Fruit fly (Drosophila melanogaster) whole organism, prepupa: Measurements from ENCODE around the gene tara.

Experiments
- Blimp-1 ChIP-seq: fragments of 200-800 bp; sonication (Bioruptor generic); optimal IDR thresholded peaks from 3 replicates; lab custom pipeline; 2017; ENCODE audit warnings: missing biosample characterization, missing genetic modification characterization, mild to moderate bottlenecking, moderate library complexity, missing genetic modification reagents
- CG10631 ChIP-seq: fragments of 200-800 bp; sonication (Bioruptor generic); optimal IDR thresholded peaks from 2 replicates; lab custom pipeline; 2016; ENCODE audit warnings: missing biosample characterization, missing genetic modification characterization
- CG11294 ChIP-seq: fragments of 200-800 bp; sonication (Bioruptor generic); IDR thresholded peaks from 2 replicates; pipeline ENCODE4 v1.3.6; 2022; ENCODE audit warnings: missing biosample characterization, missing genetic modification characterization
- CG11762 ChIP-seq: fragments of 200-800 bp; sonication (Bioruptor generic); optimal IDR thresholded peaks from 3 replicates; lab custom pipeline; 2016; ENCODE audit warnings: missing biosample characterization, missing genetic modification characterization; ENCODE audit not compliant: insufficient read depth
- CG15336 ChIP-seq: fragments of 200-800 bp; sonication (Bioruptor generic); IDR thresholded peaks from 2 replicates; pipeline ENCODE4 v1.3.6; 2022; ENCODE audit warnings: missing biosample characterization, missing genetic modification characterization
- CG1621 ChIP-seq: fragments of 200-800 bp; sonication (Bioruptor generic); optimal IDR thresholded peaks from 3 replicates; lab custom pipeline; 2018; ENCODE audit warnings: missing biosample characterization, mild to moderate bottlenecking, missing genetic modification characterization
- CG16779 ChIP-seq: fragments of 200-800 bp; sonication (Bioruptor generic); optimal IDR thresholded peaks from 3 replicates; lab custom pipeline; 2017; ENCODE audit warnings: missing biosample characterization, mild to moderate bottlenecking, missing genetic modification characterization
- CG31627 ChIP-seq: fragments of 200-800 bp; sonication (Bioruptor generic); optimal IDR thresholded peaks from 3 replicates; lab custom pipeline; 2016; ENCODE audit warnings: missing biosample characterization, missing genetic modification characterization
- CG32006 ChIP-seq: fragments of 200-800 bp; sonication (Bioruptor generic); optimal IDR thresholded peaks from 3 replicates; lab custom pipeline; 2017; ENCODE audit warnings: missing biosample characterization, mild to moderate bottlenecking, missing genetic modification characterization
- CG34406 ChIP-seq: fragments of 200-800 bp; sonication (Bioruptor generic); optimal IDR thresholded peaks from 3 replicates; lab custom pipeline; 2016; ENCODE audit warnings: missing biosample characterization, missing genetic modification characterization
- CG3919 ChIP-seq: fragments of 200-800 bp; sonication (Bioruptor generic); optimal IDR thresholded peaks from 3 replicates; lab custom pipeline; 2016; ENCODE audit warnings: missing biosample characterization, missing genetic modification characterization
- CG4318 ChIP-seq: fragments of 200-800 bp; sonication (Bioruptor generic); optimal IDR thresholded peaks from 3 replicates; lab custom pipeline; 2017; ENCODE audit warnings: missing biosample characterization, mild to moderate bottlenecking, missing genetic modification characterization
- CG6276 ChIP-seq: fragments of 200-800 bp; sonication (Bioruptor generic); optimal IDR thresholded peaks from 2 replicates; lab custom pipeline; 2017; ENCODE audit warnings: missing biosample characterization, mild to moderate bottlenecking, missing genetic modification characterization
- CG6792 ChIP-seq: fragments of 200-800 bp; sonication (Bioruptor generic); optimal IDR thresholded peaks from 3 replicates; lab custom pipeline; 2016; ENCODE audit warnings: missing biosample characterization, missing genetic modification characterization
- CG6808 ChIP-seq: fragments of 200-800 bp; sonication (Bioruptor generic); optimal IDR thresholded peaks from 3 replicates; lab custom pipeline; 2017; ENCODE audit warnings: missing biosample characterization, missing genetic modification characterization, mild to moderate bottlenecking, moderate library complexity, missing genetic modification reagents
- CG6854 ChIP-seq: fragments of 200-800 bp; sonication (Bioruptor generic); optimal IDR thresholded peaks from 2 replicates; lab custom pipeline; 2017; ENCODE audit warnings: missing biosample characterization, mild to moderate bottlenecking, missing genetic modification characterization
- CG8119 ChIP-seq: fragments of 200-800 bp; sonication (Bioruptor generic); IDR thresholded peaks from 3 replicates; pipeline ENCODE4 v1.3.6; 2022; ENCODE audit warnings: missing biosample characterization, missing genetic modification characterization
- CG8319 ChIP-seq: fragments of 200-800 bp; sonication (Bioruptor generic); optimal IDR thresholded peaks from 3 replicates; lab custom pipeline; 2016; ENCODE audit warnings: missing biosample characterization, missing genetic modification characterization
- CG9139 ChIP-seq: fragments of 200-800 bp; sonication (Bioruptor generic); optimal IDR thresholded peaks from 3 replicates; lab custom pipeline; 2017; ENCODE audit warnings: missing biosample characterization, mild to moderate bottlenecking, missing genetic modification characterization
- Eip78C ChIP-seq: fragments of 200-800 bp; sonication (Bioruptor generic); peaks from one replicate; lab custom pipeline; 2016; ENCODE audit warnings: missing biosample characterization, missing genetic modification characterization
- Eip93F ChIP-seq: fragments of 200-800 bp; sonication (Bioruptor generic); optimal IDR thresholded peaks from 2 replicates; lab custom pipeline; 2016; ENCODE audit warnings: missing biosample characterization, mild to moderate bottlenecking, missing genetic modification characterization
- Ets21C ChIP-seq: fragments of 200-800 bp; sonication (Bioruptor generic); optimal IDR thresholded peaks from 3 replicates; lab custom pipeline; 2016; ENCODE audit warnings: missing biosample characterization, missing genetic modification characterization
- Gug ChIP-seq: fragments of 200-800 bp; sonication (Bioruptor generic); IDR thresholded peaks from 2 replicates; pipeline ENCODE4 v1.3.6; 2022; ENCODE audit warnings: missing biosample characterization, missing genetic modification characterization
- Hr38 ChIP-seq: sonication (Bioruptor generic); optimal IDR thresholded peaks from 2 replicates; lab custom pipeline; 2016; ENCODE audit warnings: missing biosample characterization, missing genetic modification characterization
- Hr39 ChIP-seq: fragments of 200-800 bp; sonication (Bioruptor generic); optimal IDR thresholded peaks from 2 replicates; lab custom pipeline; 2016; ENCODE audit warnings: missing biosample characterization, missing genetic modification characterization
- Hr4 ChIP-seq: fragments of 200-800 bp; sonication (Bioruptor generic); optimal IDR thresholded peaks from 3 replicates; lab custom pipeline; 2016; ENCODE audit warnings: missing biosample characterization, missing genetic modification characterization
- Met ChIP-seq: fragments of 200-800 bp; sonication (Bioruptor generic); optimal IDR thresholded peaks from 3 replicates; lab custom pipeline; 2016; ENCODE audit warnings: missing biosample characterization, missing genetic modification characterization
- OdsH ChIP-seq: fragments of 200-800 bp; sonication (Bioruptor generic); optimal IDR thresholded peaks from 3 replicates; lab custom pipeline; 2016; ENCODE audit warnings: missing biosample characterization, missing genetic modification characterization
- Smox ChIP-seq: fragments of 200-800 bp; sonication (Bioruptor generic); optimal IDR thresholded peaks from 3 replicates; lab custom pipeline; 2016; ENCODE audit warnings: missing biosample characterization, missing genetic modification characterization
- Sox14 ChIP-seq: fragments of 200-800 bp; sonication (Bioruptor generic); optimal IDR thresholded peaks from 3 replicates; lab custom pipeline; 2016; ENCODE audit warnings: missing biosample characterization, missing genetic modification characterization
- Sox15 ChIP-seq: fragments of 200-800 bp; sonication (Bioruptor generic); optimal IDR thresholded peaks from 3 replicates; lab custom pipeline; 2016; ENCODE audit warnings: missing biosample characterization, missing genetic modification characterization
- achi ChIP-seq: fragments of 200-800 bp; sonication (Bioruptor generic); optimal IDR thresholded peaks from 3 replicates; lab custom pipeline; 2016; ENCODE audit warnings: missing biosample characterization, missing genetic modification characterization
- cyc ChIP-seq: fragments of 200-800 bp; sonication (Bioruptor generic); optimal IDR thresholded peaks from 3 replicates; lab custom pipeline; 2016; ENCODE audit warnings: missing biosample characterization, missing genetic modification characterization
- dac ChIP-seq: fragments of 200-800 bp; sonication (Bioruptor generic); optimal IDR thresholded peaks from 2 replicates; lab custom pipeline; 2017; ENCODE audit warnings: missing biosample characterization, mild to moderate bottlenecking, missing genetic modification characterization
- dsx ChIP-seq: fragments of 200-800 bp; optimal IDR thresholded peaks from 3 replicates; lab custom pipeline; 2019; ENCODE audit warnings: missing biosample characterization, mild to moderate bottlenecking, missing genetic modification characterization, moderate library complexity; ENCODE audit not compliant: poor library complexity, severe bottlenecking
- esn ChIP-seq: fragments of 200-800 bp; sonication (Bioruptor generic); optimal IDR thresholded peaks from 2 replicates; lab custom pipeline; 2016; ENCODE audit warnings: missing biosample characterization, mild to moderate bottlenecking, missing genetic modification characterization, moderate library complexity
- fd59A ChIP-seq: fragments of 200-800 bp; sonication (Bioruptor generic); optimal IDR thresholded peaks from 2 replicates; lab custom pipeline; 2017; ENCODE audit warnings: missing biosample characterization, mild to moderate bottlenecking, missing genetic modification characterization, missing genetic modification reagents
- fd85E ChIP-seq: fragments of 200-800 bp; sonication (Bioruptor generic); optimal IDR thresholded peaks from 3 replicates; lab custom pipeline; 2016; ENCODE audit warnings: missing biosample characterization, missing genetic modification characterization
- fkh ChIP-seq: fragments of 200-800 bp; sonication (Bioruptor generic); optimal IDR thresholded peaks from 3 replicates; lab custom pipeline; 2017; ENCODE audit warnings: missing biosample characterization, mild to moderate bottlenecking, missing genetic modification characterization, moderate library complexity
- lz ChIP-seq: fragments of 200-800 bp; sonication (Bioruptor generic); optimal IDR thresholded peaks from 3 replicates; lab custom pipeline; 2016; ENCODE audit warnings: missing biosample characterization, missing genetic modification characterization
- salr ChIP-seq, 2 experiments: fragments of 200-800 bp; sonication (Bioruptor generic); optimal IDR thresholded peaks; 3 replicates each; lab custom pipeline; 2016 to 2018; ENCODE audit warnings: missing biosample characterization in 2 of 2, missing genetic modification characterization in 2 of 2, mild to moderate bottlenecking in 1 of 2
- spab ChIP-seq: fragments of 200-800 bp; sonication (Bioruptor generic); optimal IDR thresholded peaks from 2 replicates; lab custom pipeline; 2017; ENCODE audit warnings: missing biosample characterization, mild to moderate bottlenecking, missing genetic modification characterization, missing genetic modification reagents
- ss ChIP-seq, 2 experiments: fragments of 200-800 bp; sonication (Bioruptor generic); optimal IDR thresholded peaks; 2 replicates in 1 of 2; 3 replicates in 1 of 2; lab custom pipeline; 2017 to 2018; ENCODE audit warnings: mild to moderate bottlenecking in 2 of 2, missing biosample characterization in 2 of 2, missing genetic modification characterization in 2 of 2, moderate library complexity in 1 of 2
- svp ChIP-seq: fragments of 200-800 bp; sonication (Bioruptor generic); peaks from one replicate; lab custom pipeline; 2016; ENCODE audit warnings: missing biosample characterization, missing genetic modification characterization
- topi ChIP-seq: fragments of 200-800 bp; sonication (Bioruptor generic); optimal IDR thresholded peaks from 3 replicates; lab custom pipeline; 2016; ENCODE audit warnings: missing biosample characterization, missing genetic modification characterization

tara gene

DNA sequence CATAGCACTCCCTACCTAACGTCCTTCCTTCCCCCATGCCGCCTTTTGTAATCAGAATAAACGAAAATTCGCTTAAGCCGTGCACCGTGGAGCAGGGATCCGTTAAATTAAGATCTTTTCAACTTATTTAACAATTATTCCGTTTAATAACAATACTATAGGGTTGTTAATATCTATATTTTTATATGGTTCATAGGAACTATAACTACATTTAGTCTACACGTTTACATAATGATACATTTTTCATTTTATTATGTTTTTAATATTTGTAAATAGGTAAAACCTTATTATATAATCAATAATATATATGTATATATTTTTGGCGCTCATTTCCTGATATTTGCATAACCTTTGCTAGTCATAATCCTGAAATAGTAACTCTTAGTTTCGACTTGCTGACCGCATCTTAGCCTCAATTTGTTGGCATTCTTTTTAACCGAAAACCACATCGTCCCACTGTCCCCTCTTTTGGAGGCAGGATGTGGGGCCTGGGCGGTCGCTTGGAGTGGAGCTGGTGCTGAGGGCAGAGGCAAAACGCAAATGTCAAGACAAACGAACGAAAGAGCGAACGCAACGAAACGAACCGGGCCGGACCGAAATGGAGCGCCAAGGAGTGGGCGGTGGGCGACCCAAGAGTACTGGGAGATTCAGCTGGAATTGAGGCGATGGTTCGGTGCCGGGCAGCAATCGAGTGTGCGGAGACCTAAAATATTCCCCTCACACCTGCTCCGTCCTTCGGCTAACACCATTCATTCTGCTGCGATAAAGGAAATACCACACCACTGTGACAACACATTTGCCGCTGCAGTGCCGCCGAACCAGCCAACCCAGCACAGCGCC, 15.5 kb upstream of the tara start (continued):
- TF ChIP-seq dac (GFP tag; lab: Kevin White, UChicago) = peak; percentile 26
- no peak for TF ChIP-seq CG11294 (GFP tag; lab: Robert Waterston, UW)
- TF ChIP-seq lz (GFP tag; lab: Kevin White, UChicago) = peak; percentile 65
- TF ChIP-seq esn (GFP tag; lab: Kevin White, UChicago) = peak; percentile 80
- TF ChIP-seq OdsH (GFP tag; lab: Kevin White, UChicago) = peak; percentile 81
- TF ChIP-seq Blimp-1 = peak; percentile 59
- peak; percentile 6 for TF ChIP-seq CG6854 (GFP tag; lab: Kevin White, UChicago)
- TF ChIP-seq CG8119 (GFP tag; lab: Robert Waterston, UW) = 0 out of 3 replicates have a peak, but pooled peaks have one; percentile 39
- peak; percentile 74 for TF ChIP-seq Met (GFP tag; lab: Kevin White, UChicago)
- TF ChIP-seq ss (GFP tag; optimal IDR thresholded peaks at IDR 0.05; lab: Kevin White, UChicago) = peak; percentile 58 to 90
- TF ChIP-seq Sox14 (GFP tag; lab: Kevin White, UChicago) = peak; percentile 56
- TF ChIP-seq topi (GFP tag; lab: Kevin White, UChicago) = peak; percentile 62
- no peak for TF ChIP-seq CG15336 (GFP tag; lab: Robert Waterston, UW)
- TF ChIP-seq Eip93F (GFP tag; lab: Kevin White, UChicago) = peak; percentile 16
- no peak for TF ChIP-seq Hr38 (GFP tag; lab: Kevin White, UChicago)
- peak; percentile 89 for TF ChIP-seq CG6808 (GFP tag; lab: Kevin White, UChicago)
- TF ChIP-seq CG1621 (tag; lab: Kevin White, UChicago) = no peak
- peak; percentile 85 for TF ChIP-seq CG34406 (GFP tag; lab: Kevin White, UChicago)
- peak; percentile 54 for TF ChIP-seq cyc
- TF ChIP-seq svp (GFP tag; lab: Kevin White, UChicago) = peak; percentile 87
- TF ChIP-seq dsx (GFP tag; lab: Kevin White, UChicago) = peak; percentile 75
- peak; percentile 46 for TF ChIP-seq Ets21C (GFP tag; lab: Kevin White, UChicago)
- peak; percentile 87 for TF ChIP-seq CG32006 (GFP tag; lab: Kevin White, UChicago)
- TF ChIP-seq fd59A (GFP tag; lab: Kevin White, UChicago) = peak; percentile 76

DNA sequence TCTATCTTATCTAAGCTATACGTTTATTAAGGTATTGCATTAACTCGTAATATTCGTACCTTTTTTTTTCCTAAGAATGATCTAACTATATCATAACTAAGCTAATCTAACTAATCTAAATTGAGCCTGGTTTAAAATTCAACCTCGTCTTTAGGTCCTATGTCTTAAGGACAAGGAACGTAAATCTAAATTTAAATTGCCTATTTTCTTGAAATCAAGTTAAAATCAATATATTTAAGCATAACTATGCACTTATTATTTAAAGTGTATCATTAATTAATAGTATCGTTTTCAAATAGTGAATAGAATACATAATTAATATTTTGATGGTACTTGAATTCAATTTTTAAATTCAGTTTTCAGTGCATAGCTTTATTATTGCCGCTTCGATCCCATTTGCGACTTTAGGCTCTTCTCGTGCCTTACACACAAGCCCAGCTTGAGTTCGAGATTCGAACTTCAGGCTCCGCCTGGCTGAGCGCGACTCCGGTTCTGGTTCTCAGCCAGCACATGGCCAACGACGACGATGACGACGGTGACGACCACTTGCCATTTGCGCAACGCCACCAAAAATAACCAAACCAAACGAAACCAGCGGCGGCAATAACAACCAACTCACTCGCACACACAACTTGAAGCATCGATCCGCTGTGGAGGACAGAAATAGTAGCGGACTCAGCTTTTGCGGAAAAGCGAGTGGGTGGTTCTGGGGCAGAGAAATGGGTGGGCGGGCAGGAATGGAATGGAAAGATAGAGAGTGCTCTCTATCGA, 14.5 kb upstream of the tara start:
- TF ChIP-seq Hr4 (GFP tag; lab: Kevin White, UChicago) (no peak), salr (GFP tag; optimal IDR thresholded peaks at IDR 0.05; lab: Kevin White, UChicago) (peak in 1 of 2 experiments; percentile 85), CG6276 (GFP tag; lab: Kevin White, UChicago) (no peak), CG31627 (peak; percentile 43), OdsH (GFP tag; lab: Kevin White, UChicago) (peak; percentile 51), Sox14 (GFP tag; lab: Kevin White, UChicago) (peak; percentile 42), CG3919 (GFP tag; lab: Kevin White, UChicago) (peak; percentile 17), CG34406 (GFP tag; lab: Kevin White, UChicago) (no peak), achi (GFP tag; lab: Kevin White, UChicago) (no peak), CG6808 (GFP tag; lab: Kevin White, UChicago) (peak; percentile 68), Blimp-1 (no peak), CG6792 (no peak), Sox15 (GFP tag; lab: Kevin White, UChicago) (no peak), CG16779 (tag; lab: Kevin White, UChicago) (no peak), fd85E (GFP tag; lab: Kevin White, UChicago) (no peak), CG32006 (GFP tag; lab: Kevin White, UChicago) (peak; percentile 53), lz (GFP tag; lab: Kevin White, UChicago) (peak; percentile 41), CG4318 (peak; percentile 28), CG8319 (no peak), Ets21C (GFP tag; lab: Kevin White, UChicago) (peak; percentile 5), Smox (peak; percentile 45), Eip78C (GFP tag; lab: Kevin White, UChicago) (peak; percentile 91), CG11762 (peak; percentile 42), CG9139 (GFP tag; lab: Kevin White, UChicago) (no peak), topi (GFP tag; lab: Kevin White, UChicago) (peak; percentile 68), CG10631 (GFP tag; lab: Kevin White, UChicago) (peak; percentile 68), fkh (no peak), Hr39 (GFP tag; lab: Kevin White, UChicago) (peak; percentile 38), Gug (GFP tag; lab: Robert Waterston, UW) (0 out of 2 replicates have a peak, but pooled peaks have one; percentile 40), spab (GFP tag; lab: Kevin White, UChicago) (peak; percentile 46)
